Fruit fly (Drosophila melanogaster) whole organism: ENCODE results near the gene CG11658.

Experiments
- CG8478 ChIP-seq: fragments of >200 bp; optimal IDR thresholded peaks from 2 replicates; lab custom pipeline; 2018; ENCODE audit warnings: inconsistent platforms
- EcR ChIP-seq, 2 experiments: fragments of >200 bp; optimal IDR thresholded peaks; 2 replicates each; lab custom pipeline; 2017; ENCODE audit warnings: missing biosample characterization in 2 of 2, missing genetic modification characterization in 2 of 2, missing genetic modification reagents in 2 of 2
- pan ChIP-seq: fragments of >200 bp; optimal IDR thresholded peaks from 2 replicates; lab custom pipeline; 2017
- psq ChIP-seq: fragments of >200 bp; optimal IDR thresholded peaks from 2 replicates; lab custom pipeline; 2017

DNA sequence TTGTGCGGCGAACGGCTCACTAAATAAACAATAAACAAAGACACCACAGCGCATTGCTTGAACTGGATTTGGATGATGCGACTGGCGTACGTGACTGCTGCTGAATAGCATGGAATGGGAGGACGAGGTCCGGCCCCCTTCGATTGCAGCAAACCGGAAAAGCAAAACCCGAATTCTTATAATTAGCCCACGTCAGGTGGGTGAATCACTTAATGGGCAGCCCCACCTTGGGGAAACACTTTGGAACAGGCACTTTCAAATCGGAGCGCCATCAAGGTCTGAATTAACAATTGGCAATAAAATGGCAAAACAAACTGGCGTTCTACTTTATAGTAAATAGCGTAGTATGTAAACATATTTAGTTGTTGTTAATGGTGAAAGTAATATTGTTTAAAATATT lies 12.5 kb downstream of the CG11658 start:
- no peak for TF ChIP-seq psq (lab: Kevin White, UChicago)
- TF ChIP-seq pan = no peak
- TF ChIP-seq CG8478 = no peak
- TF ChIP-seq EcR (GFP tag; optimal IDR thresholded peaks at IDR 0.05; lab: Kevin White, UChicago) = no peak
